Worm (Caenorhabditis elegans) whole organism, L4 larva: ENCODE data around the gene C04F5.2.

Experiments used
- D1046.2 ChIP-seq: fragments of 200-800 bp; sonication (Bioruptor generic); IDR thresholded peaks from 2 replicates; pipeline ENCODE4 v1.3.6; 2022; ENCODE audit warnings: missing genetic modification characterization, missing compliant biosample characterization
- F37D6.2 ChIP-seq: sonication (generic microtip); optimal IDR thresholded peaks from 2 replicates; lab custom pipeline; 2016; ENCODE audit warnings: mild to moderate bottlenecking, missing genetic modification characterization, missing compliant biosample characterization
- Y5F2A.4 ChIP-seq: fragments of 200-800 bp; sonication (Bioruptor generic); optimal IDR thresholded peaks from 2 replicates; lab custom pipeline; 2018; ENCODE audit warnings: mild to moderate bottlenecking, missing genetic modification characterization, missing compliant biosample characterization
- aly-2 ChIP-seq: sonication (generic microtip); optimal IDR thresholded peaks from 2 replicates; lab custom pipeline; 2018; ENCODE audit warnings: missing biosample characterization, missing genetic modification characterization
- attf-4 ChIP-seq: sonication (generic microtip); optimal IDR thresholded peaks from 3 replicates; lab custom pipeline; 2017; ENCODE audit warnings: missing biosample characterization, missing genetic modification characterization
- ceh-32 ChIP-seq: sonication (generic microtip); optimal IDR thresholded peaks from 2 replicates; lab custom pipeline; 2016; ENCODE audit warnings: mild to moderate bottlenecking, missing genetic modification characterization, missing compliant biosample characterization; ENCODE audit not compliant: poor library complexity
- ceh-44 ChIP-seq: fragments of 200-800 bp; sonication (Bioruptor generic); IDR thresholded peaks from 2 replicates; pipeline ENCODE4 v1.3.6; 2022; ENCODE audit warnings: missing genetic modification reagents, missing genetic modification characterization, missing compliant biosample characterization
- ceh-62 ChIP-seq: sonication (generic microtip); optimal IDR thresholded peaks from 2 replicates; lab custom pipeline; 2017; ENCODE audit warnings: missing biosample characterization, missing genetic modification characterization
- ces-1 ChIP-seq: fragments of 150-350 bp; sonication (generic microtip); optimal IDR thresholded peaks from 4 replicates; lab custom pipeline; 2014; ENCODE audit warnings: missing biosample characterization, missing genetic modification reagents, missing genetic modification characterization
- daf-12 ChIP-seq: fragments of 150-350 bp; optimal IDR thresholded peaks from 2 replicates; lab custom pipeline; 2014; ENCODE audit warnings: missing biosample characterization, missing genetic modification reagents, missing genetic modification characterization
- daf-16 ChIP-seq, 3 experiments: sonication (generic microtip); optimal IDR thresholded peaks; 2 replicates each; lab custom pipeline; 2016 to 2017; ENCODE audit warnings: missing genetic modification characterization in 3 of 3, missing genetic modification reagents in 3 of 3, mild to moderate bottlenecking in 2 of 3, missing compliant biosample characterization in 2 of 3, missing biosample characterization in 1 of 3, moderate library complexity in 1 of 3
- daf-8 ChIP-seq: fragments of 200-800 bp; sonication (Bioruptor generic); IDR thresholded peaks from 2 replicates; pipeline ENCODE4 v1.3.6; 2022; ENCODE audit warnings: missing genetic modification characterization, missing compliant biosample characterization
- dmd-6 ChIP-seq: fragments of 200-800 bp; sonication (Bioruptor generic); IDR thresholded peaks from 2 replicates; pipeline ENCODE4 v1.3.6; 2022; ENCODE audit warnings: missing genetic modification reagents, missing genetic modification characterization, missing compliant biosample characterization
- dmd-9 ChIP-seq: fragments of 200-800 bp; sonication (Bioruptor generic); IDR thresholded peaks from 2 replicates; pipeline ENCODE4 v1.3.6; 2022; ENCODE audit warnings: missing genetic modification reagents, missing genetic modification characterization, missing compliant biosample characterization
- duxl-1 ChIP-seq: sonication (generic microtip); optimal IDR thresholded peaks from 2 replicates; lab custom pipeline; 2016; ENCODE audit warnings: mild to moderate bottlenecking, missing genetic modification characterization, moderate library complexity, missing compliant biosample characterization; ENCODE audit not compliant: poor library complexity
- dve-1 ChIP-seq: sonication (generic microtip); optimal IDR thresholded peaks from 2 replicates; lab custom pipeline; 2017; ENCODE audit warnings: antibody characterized with exemption, mild to moderate bottlenecking, missing genetic modification characterization, missing compliant biosample characterization; ENCODE audit not compliant: insufficient read depth
- egl-43 ChIP-seq: fragments of 200-800 bp; sonication (Bioruptor generic); IDR thresholded peaks from 2 replicates; pipeline ENCODE4 v1.3.6; 2022; ENCODE audit warnings: missing genetic modification reagents, missing genetic modification characterization, missing compliant biosample characterization
- hif-1 ChIP-seq, 2 experiments: sonication (generic microtip); optimal IDR thresholded peaks; 2 replicates each; lab custom pipeline; 2016 to 2017; ENCODE audit warnings: missing compliant biosample characterization in 2 of 2, missing genetic modification characterization in 2 of 2, missing genetic modification reagents in 2 of 2, missing genotype in 2 of 2, mild to moderate bottlenecking in 1 of 2
- hlh-30 ChIP-seq: sonication (generic microtip); optimal IDR thresholded peaks from 2 replicates; lab custom pipeline; 2017; ENCODE audit warnings: antibody characterized with exemption, mild to moderate bottlenecking, missing genetic modification characterization, missing compliant biosample characterization; ENCODE audit not compliant: insufficient read depth
- jun-1 ChIP-seq: fragments of 150-350 bp; optimal IDR thresholded peaks from 2 replicates; lab custom pipeline; 2014; ENCODE audit warnings: missing biosample characterization, missing genetic modification reagents, missing genetic modification characterization
- lin-1 ChIP-seq: fragments of 200-800 bp; sonication (Bioruptor generic); IDR thresholded peaks from 2 replicates; pipeline ENCODE4 v1.3.6; 2022; ENCODE audit warnings: missing genetic modification reagents, missing genetic modification characterization, missing compliant biosample characterization
- lin-13 ChIP-seq: fragments of 150-350 bp; optimal IDR thresholded peaks from 2 replicates; lab custom pipeline; 2014; ENCODE audit warnings: missing biosample characterization, missing genetic modification reagents, missing genetic modification characterization
- lin-15B ChIP-seq: fragments of 150-350 bp; sonication (generic microtip); optimal IDR thresholded peaks from 3 replicates; lab custom pipeline; 2014; ENCODE audit warnings: missing biosample characterization, missing genetic modification characterization
- lin-29 ChIP-seq: fragments of 200-800 bp; sonication (Bioruptor generic); IDR thresholded peaks from 2 replicates; pipeline ENCODE4 v1.3.6; 2022; ENCODE audit warnings: missing genetic modification reagents, missing genetic modification characterization, missing compliant biosample characterization
- lin-39 ChIP-seq: fragments of 150-350 bp; optimal IDR thresholded peaks from 2 replicates; lab custom pipeline; 2014; ENCODE audit warnings: missing biosample characterization, missing genetic modification reagents, missing genetic modification characterization
- lir-3 ChIP-seq: sonication (generic microtip); optimal IDR thresholded peaks from 2 replicates; lab custom pipeline; 2016; ENCODE audit warnings: mild to moderate bottlenecking, missing genetic modification characterization, missing compliant biosample characterization
- lsy-2 ChIP-seq, 2 experiments: fragments of 150-350 bp in 1 of 2; sonication (generic microtip) in 1 of 2; optimal IDR thresholded peaks; 2 replicates each; lab custom pipeline; 2014 to 2017; ENCODE audit warnings: missing biosample characterization in 2 of 2, missing genetic modification characterization in 2 of 2
- mes-2 ChIP-seq: sonication (generic microtip); optimal IDR thresholded peaks from 2 replicates; lab custom pipeline; 2016; ENCODE audit warnings: missing genotype, mild to moderate bottlenecking, missing genetic modification characterization, missing compliant biosample characterization; ENCODE audit not compliant: poor library complexity, severe bottlenecking
- nhr-10 ChIP-seq: fragments of 150-350 bp; optimal IDR thresholded peaks from 2 replicates; lab custom pipeline; 2014; ENCODE audit warnings: missing biosample characterization, missing genetic modification characterization
- nhr-11 ChIP-seq: fragments of 150-350 bp; optimal IDR thresholded peaks from 2 replicates; lab custom pipeline; 2014; ENCODE audit warnings: missing biosample characterization, missing genetic modification characterization
- nhr-237 ChIP-seq: sonication (generic microtip); optimal IDR thresholded peaks from 2 replicates; lab custom pipeline; 2017; ENCODE audit warnings: missing biosample characterization, missing genetic modification characterization
- nhr-25 ChIP-seq: sonication (generic microtip); optimal IDR thresholded peaks from 2 replicates; lab custom pipeline; 2017; ENCODE audit warnings: missing genetic modification characterization, mild to moderate bottlenecking, missing compliant biosample characterization, antibody characterized with exemption, moderate library complexity, borderline replicate concordance; ENCODE audit not compliant: insufficient read depth
- nhr-28 ChIP-seq: fragments of 150-350 bp; optimal IDR thresholded peaks from 2 replicates; lab custom pipeline; 2014; ENCODE audit warnings: missing biosample characterization, missing genetic modification characterization
- nhr-42 ChIP-seq: fragments of 200-800 bp; sonication (Bioruptor generic); IDR thresholded peaks from 2 replicates; pipeline ENCODE4 v1.3.6; 2022; ENCODE audit warnings: missing genetic modification characterization, missing compliant biosample characterization
- nhr-48 ChIP-seq: sonication (generic microtip); optimal IDR thresholded peaks from 2 replicates; lab custom pipeline; 2016; ENCODE audit warnings: mild to moderate bottlenecking, missing genetic modification characterization, missing compliant biosample characterization
- nhr-6 ChIP-seq: fragments of 150-350 bp; optimal IDR thresholded peaks from 2 replicates; lab custom pipeline; 2014; ENCODE audit warnings: missing biosample characterization, missing genetic modification characterization
- pha-4 ChIP-seq, 2 experiments: fragments of 150-350 bp in 1 of 2; fragments of 200-800 bp in 1 of 2; sonication (Bioruptor generic) in 1 of 2; IDR thresholded peaks in 1 of 2; optimal IDR thresholded peaks in 1 of 2; 2 replicates each; pipeline versions ENCODE4 v1.3.6 to Lab custom; 2014 to 2022; ENCODE audit warnings: missing genetic modification characterization in 2 of 2, missing genetic modification reagents in 2 of 2, missing biosample characterization in 1 of 2, missing compliant biosample characterization in 1 of 2
- pqm-1 ChIP-seq: sonication (generic microtip); optimal IDR thresholded peaks from 2 replicates; lab custom pipeline; 2017; ENCODE audit warnings: missing biosample characterization, missing genetic modification characterization
- rbr-2 ChIP-seq: sonication (generic microtip); optimal IDR thresholded peaks from 2 replicates; lab custom pipeline; 2016; ENCODE audit warnings: missing genotype, missing genetic modification characterization, missing compliant biosample characterization
- sdz-12 ChIP-seq: fragments of 200-800 bp; sonication (Bioruptor generic); optimal IDR thresholded peaks from 2 replicates; lab custom pipeline; 2018; ENCODE audit warnings: mild to moderate bottlenecking, missing genetic modification characterization, missing compliant biosample characterization
- skn-1 ChIP-seq: fragments of 150-350 bp; optimal IDR thresholded peaks from 2 replicates; lab custom pipeline; 2014; ENCODE audit warnings: missing biosample characterization, missing genetic modification characterization
- snpc-1.2 ChIP-seq: fragments of 200-800 bp; sonication (Bioruptor generic); IDR thresholded peaks from 2 replicates; pipeline ENCODE4 v1.3.6; 2022; ENCODE audit warnings: missing genetic modification reagents, missing genetic modification characterization, missing compliant biosample characterization
- spr-1 ChIP-seq: sonication (generic microtip); optimal IDR thresholded peaks from 2 replicates; lab custom pipeline; 2016; ENCODE audit warnings: mild to moderate bottlenecking, missing genetic modification characterization, missing compliant biosample characterization
- unc-130 ChIP-seq: sonication (generic microtip); optimal IDR thresholded peaks from 2 replicates; lab custom pipeline; 2016; ENCODE audit warnings: missing genetic modification reagents, missing genetic modification characterization, missing compliant biosample characterization
- unc-62 ChIP-seq, 3 experiments: fragments of 150-350 bp in 1 of 3; sonication (generic microtip); optimal IDR thresholded peaks in 2 of 3; peaks in 1 of 3; 1 replicate in 1 of 3; 2 replicates in 2 of 3; lab custom pipeline; 2014 to 2017; ENCODE audit warnings: missing biosample characterization in 3 of 3, missing genetic modification characterization in 3 of 3, missing genetic modification reagents in 3 of 3, missing genotype in 1 of 3
- zag-1 ChIP-seq: fragments of 150-350 bp; optimal IDR thresholded peaks from 2 replicates; lab custom pipeline; 2014; ENCODE audit warnings: missing biosample characterization, missing genetic modification characterization
- zfp-3 ChIP-seq: fragments of 200-800 bp; sonication (Bioruptor generic); conservative IDR thresholded peaks from 2 replicates; pipeline ENCODE4 v1.3.6; 2022; ENCODE audit warnings: missing genetic modification reagents, missing genetic modification characterization, missing compliant biosample characterization
- ztf-7 ChIP-seq: fragments of 150-350 bp; optimal IDR thresholded peaks from 2 replicates; lab custom pipeline; 2014; ENCODE audit warnings: missing biosample characterization, missing genetic modification characterization

Gene C04F5.2

ce11 chrV:5049333-5049942, 47.5 kb downstream of the C04F5.2 start, which contains the start of the genes pqn-51 and K11D12.14 (continued):
- TF ChIP-seq dmd-6 (GFP tag; lab: Robert Waterston, UW) (peak; percentile 90), F37D6.2 (tag; lab: Kevin White, UChicago) (peak; percentile 91), zfp-3 (GFP tag; lab: Robert Waterston, UW) (peak; percentile 75; the same call in 1 of the 2 replicates), rbr-2 (tag; lab: Kevin White, UChicago) (peak; percentile 97), zag-1 (no peak), nhr-48 (peak; percentile 89), lin-29 (GFP tag; lab: Robert Waterston, UW) (peak; percentile 87), duxl-1 (peak; percentile 42), lin-13 (GFP tag; lab: Kevin White, UChicago) (peak; percentile 93), ceh-62 (tag; lab: Kevin White, UChicago) (no peak), lin-39 (no peak), lin-15B (tag; lab: Kevin White, UChicago) (peak; percentile 31), spr-1 (peak; percentile 81), daf-16 (GFP tag; optimal IDR thresholded peaks at IDR 0.05; lab: Kevin White, UChicago) (peak; percentile 48 to 74), daf-16 (tag; optimal IDR thresholded peaks at IDR 0.05; lab: Kevin White, UChicago) (peak; percentile 81), nhr-42 (peak; percentile 93), hif-1 (tag; optimal IDR thresholded peaks at IDR 0.05; lab: Kevin White, UChicago) (peak; percentile 61 to 75), egl-43 (GFP tag; lab: Robert Waterston, UW) (peak; percentile 97), daf-8 (no peak), ces-1 (GFP tag; lab: Kevin White, UChicago) (no peak), ceh-32 (tag; lab: Kevin White, UChicago) (peak; percentile 21), ceh-44 (GFP tag; lab: Robert Waterston, UW) (peak; percentile 98), mes-2 (peak; percentile 83), Y5F2A.4 (GFP tag; lab: Kevin White, UChicago) (no peak), attf-4 (no peak), unc-130 (GFP tag; lab: Kevin White, UChicago) (peak; percentile 7), sdz-12 (no peak), D1046.2 (GFP tag; lab: Robert Waterston, UW) (peak; percentile 76; the same call in 1 of the 2 replicates), daf-12 (tag; lab: Kevin White, UChicago) (no peak), aly-2 (tag; lab: Kevin White, UChicago) (peak; percentile 22), snpc-1.2 (GFP tag; lab: Robert Waterston, UW) (peak; percentile 70), nhr-25 (peak; percentile 24), lsy-2 (tag; optimal IDR thresholded peaks at IDR 0.05; lab: Kevin White, UChicago) (peak; percentile 81 to 92), dve-1 (tag; lab: Kevin White, UChicago) (peak; percentile 95), nhr-6 (peak; percentile 81), nhr-11 (peak; percentile 87), ztf-7 (tag; lab: Kevin White, UChicago) (peak; percentile 55), pqm-1 (tag; lab: Kevin White, UChicago) (no peak), jun-1 (tag; lab: Kevin White, UChicago) (peak; percentile 88), nhr-28 (tag; lab: Kevin White, UChicago) (peak; percentile 83), dmd-9 (no peak), skn-1 (tag; lab: Kevin White, UChicago) (no peak), nhr-237 (no peak), lir-3 (no peak), lin-1 (GFP tag; lab: Robert Waterston, UW) (peak; percentile 61; the same call in 1 of the 2 replicates), nhr-10 (tag; lab: Kevin White, UChicago) (peak; percentile 54), hlh-30 (peak; percentile 70), unc-62 (GFP tag; optimal IDR thresholded peaks at IDR 0.05 in 1 of 2; lab: Kevin White, UChicago) (peak in 1 of 2 experiments; percentile 100), unc-62 (tag; optimal IDR thresholded peaks at IDR 0.05; lab: Kevin White, UChicago) (no peak), pha-4 (GFP tag; IDR thresholded peaks at IDR 0.05; lab: Robert Waterston, UW) (peak; percentile 90), pha-4 (tag; optimal IDR thresholded peaks at IDR 0.05; lab: Kevin White, UChicago) (peak; percentile 1)
